Fruit fly (Drosophila melanogaster) whole organism, embryonic: ENCODE results near the gene Phb1.
A peak's percentile ranks its signal among the peaks of the same experiment; 100 is the strongest.

Experiments used
- Atf6 ChIP-seq: fragments of 200-800 bp; sonication (Bioruptor generic); IDR thresholded peaks from 2 replicates; pipeline ENCODE4 v1.3.6; 2022; ENCODE audit warnings: missing biosample characterization, missing genetic modification characterization
- Bgb ChIP-seq: fragments of 200-800 bp; sonication (Bioruptor generic); IDR thresholded peaks from 2 replicates; pipeline ENCODE4 v1.3.6; 2022; ENCODE audit warnings: missing biosample characterization, missing genetic modification characterization; ENCODE audit not compliant: partially characterized antibody
- CG10366 ChIP-seq: fragments of 200-800 bp; sonication (Bioruptor generic); IDR thresholded peaks from 2 replicates; pipeline ENCODE4 v1.3.6; 2022; ENCODE audit warnings: missing biosample characterization, missing genetic modification characterization
- CG10543 ChIP-seq: fragments of 200-800 bp; sonication (Bioruptor generic); optimal IDR thresholded peaks from 3 replicates; lab custom pipeline; 2017; ENCODE audit warnings: missing biosample characterization, mild to moderate bottlenecking, missing genetic modification characterization, moderate library complexity
- CG11247 ChIP-seq: fragments of 200-800 bp; sonication (Bioruptor generic); IDR thresholded peaks from 2 replicates; pipeline ENCODE4 v1.3.6; 2022; ENCODE audit warnings: missing biosample characterization, missing genetic modification characterization
- CG13123 ChIP-seq: fragments of 200-800 bp; sonication (Bioruptor generic); optimal IDR thresholded peaks from 2 replicates; lab custom pipeline; 2016; ENCODE audit warnings: missing biosample characterization, missing genetic modification characterization
- CG13775 ChIP-seq: fragments of 200-800 bp; sonication (Bioruptor generic); optimal IDR thresholded peaks from 3 replicates; lab custom pipeline; 2017; ENCODE audit warnings: missing biosample characterization, mild to moderate bottlenecking, missing genetic modification characterization
- CG14667 ChIP-seq: fragments of 200-800 bp; sonication (Bioruptor generic); IDR thresholded peaks from 2 replicates; pipeline ENCODE4 v1.3.6; 2022; ENCODE audit warnings: missing biosample characterization, missing genetic modification characterization
- CG1603 ChIP-seq: fragments of 200-800 bp; sonication (Bioruptor generic); optimal IDR thresholded peaks from 2 replicates; lab custom pipeline; 2019; ENCODE audit warnings: missing biosample characterization, mild to moderate bottlenecking, missing genetic modification characterization, moderate library complexity
- CG17359 ChIP-seq: fragments of 200-800 bp; sonication (Bioruptor generic); optimal IDR thresholded peaks from 3 replicates; lab custom pipeline; 2018; ENCODE audit warnings: missing biosample characterization, mild to moderate bottlenecking, missing genetic modification characterization, moderate library complexity
- CG17829 ChIP-seq: fragments of 200-800 bp; optimal IDR thresholded peaks from 2 replicates; lab custom pipeline; 2019; ENCODE audit warnings: missing biosample characterization, mild to moderate bottlenecking, missing genetic modification characterization, moderate library complexity
- CG1792 ChIP-seq: fragments of 200-800 bp; sonication (Bioruptor generic); optimal IDR thresholded peaks from 2 replicates; lab custom pipeline; 2016; ENCODE audit warnings: missing biosample characterization, missing genetic modification characterization
- CG18011 ChIP-seq: fragments of 200-800 bp; sonication (Bioruptor generic); optimal IDR thresholded peaks from 2 replicates; lab custom pipeline; 2017; ENCODE audit warnings: missing biosample characterization, missing genetic modification characterization, mild to moderate bottlenecking, moderate library complexity, missing genotype
- CG18476 ChIP-seq: fragments of 200-800 bp; sonication (Bioruptor generic); optimal IDR thresholded peaks from 2 replicates; lab custom pipeline; 2016; ENCODE audit warnings: missing biosample characterization, mild to moderate bottlenecking, missing genetic modification characterization
- CG2678 ChIP-seq: fragments of 200-800 bp; sonication (Bioruptor generic); optimal IDR thresholded peaks from 3 replicates; lab custom pipeline; 2019; ENCODE audit warnings: missing biosample characterization, mild to moderate bottlenecking, missing genetic modification characterization, moderate library complexity
- CG30403 ChIP-seq: fragments of 200-800 bp; sonication (Bioruptor generic); optimal IDR thresholded peaks from 3 replicates; lab custom pipeline; 2016; ENCODE audit warnings: missing biosample characterization, missing genetic modification characterization
- CG3407 ChIP-seq: fragments of 200-800 bp; sonication (Bioruptor generic); optimal IDR thresholded peaks from 2 replicates; lab custom pipeline; 2018; ENCODE audit warnings: missing biosample characterization, mild to moderate bottlenecking, missing genetic modification characterization
- CG4404 ChIP-seq: fragments of 200-800 bp; sonication (Bioruptor generic); IDR thresholded peaks from 2 replicates; pipeline ENCODE4 v1.3.6; 2022; ENCODE audit warnings: missing biosample characterization, missing genetic modification characterization
- CG4424 ChIP-seq: fragments of 200-800 bp; sonication (Bioruptor generic); optimal IDR thresholded peaks from 3 replicates; lab custom pipeline; 2016; ENCODE audit warnings: missing biosample characterization, missing genetic modification characterization
- CG6254 ChIP-seq: fragments of 200-800 bp; sonication (Bioruptor generic); optimal IDR thresholded peaks from 3 replicates; lab custom pipeline; 2017; ENCODE audit warnings: mild to moderate bottlenecking, missing biosample characterization, missing genetic modification reagents, missing genetic modification characterization
- CG7745 ChIP-seq: fragments of 200-800 bp; sonication (Bioruptor generic); optimal IDR thresholded peaks from 2 replicates; lab custom pipeline; 2018; ENCODE audit warnings: missing biosample characterization, mild to moderate bottlenecking, missing genetic modification characterization, moderate library complexity
- D ChIP-seq, 2 experiments: fragments of 200-800 bp in 1 of 2; fragments of >200 bp in 1 of 2; sonication (Bioruptor generic) in 1 of 2; optimal IDR thresholded peaks; 2 replicates in 1 of 2; 3 replicates in 1 of 2; lab custom pipeline; 2017; ENCODE audit warnings: mild to moderate bottlenecking in 1 of 2, missing biosample characterization in 1 of 2, missing genetic modification characterization in 1 of 2, missing genetic modification reagents in 1 of 2
- Doc2 ChIP-seq: fragments of 200-800 bp; sonication (Bioruptor generic); IDR thresholded peaks from 2 replicates; pipeline ENCODE4 v1.3.6; 2022; ENCODE audit warnings: missing biosample characterization, missing genetic modification characterization
- Ets65A ChIP-seq: fragments of 200-800 bp; sonication (Bioruptor generic); peaks from one replicate; lab custom pipeline; 2016; ENCODE audit warnings: missing biosample characterization, missing genetic modification characterization
- Fer1 ChIP-seq: fragments of 200-800 bp; sonication (Bioruptor generic); optimal IDR thresholded peaks from 2 replicates; lab custom pipeline; 2017; ENCODE audit warnings: missing biosample characterization, mild to moderate bottlenecking, missing genetic modification characterization
- Fer2 ChIP-seq: fragments of 200-800 bp; sonication (Bioruptor generic); optimal IDR thresholded peaks from 2 replicates; lab custom pipeline; 2018; ENCODE audit warnings: missing biosample characterization, mild to moderate bottlenecking, missing genetic modification characterization, moderate library complexity
- Gug ChIP-seq: fragments of 200-800 bp; sonication (Bioruptor generic); IDR thresholded peaks from 4 replicates; pipeline ENCODE4 v1.3.6; 2022; ENCODE audit warnings: missing biosample characterization, missing genetic modification characterization
- HLH3B ChIP-seq: fragments of 200-800 bp; sonication (Bioruptor generic); IDR thresholded peaks from 2 replicates; pipeline ENCODE4 v1.3.6; 2022; ENCODE audit warnings: missing biosample characterization, missing genetic modification characterization
- HLH54F ChIP-seq: fragments of 200-800 bp; sonication (Bioruptor generic); optimal IDR thresholded peaks from 3 replicates; lab custom pipeline; 2016; ENCODE audit warnings: missing biosample characterization, missing genetic modification characterization
- HmgD ChIP-seq: fragments of 200-800 bp; sonication (Bioruptor generic); optimal IDR thresholded peaks from 3 replicates; lab custom pipeline; 2016; ENCODE audit warnings: missing biosample characterization, missing genetic modification characterization
- Kr ChIP-seq: fragments of 200-800 bp; sonication (Bioruptor generic); optimal IDR thresholded peaks from 2 replicates; lab custom pipeline; 2017; ENCODE audit warnings: missing biosample characterization, mild to moderate bottlenecking, missing genetic modification characterization
- MESR4 ChIP-seq: fragments of 200-800 bp; sonication (Bioruptor generic); optimal IDR thresholded peaks from 2 replicates; lab custom pipeline; 2018; ENCODE audit warnings: missing biosample characterization, mild to moderate bottlenecking, missing genetic modification characterization, moderate library complexity
- Spps ChIP-seq: fragments of 200-800 bp; sonication (Bioruptor generic); optimal IDR thresholded peaks from 2 replicates; lab custom pipeline; 2018; ENCODE audit warnings: missing biosample characterization, mild to moderate bottlenecking, missing genetic modification characterization
- Ssrp ChIP-seq: fragments of 200-800 bp; sonication (Bioruptor generic); optimal IDR thresholded peaks from 2 replicates; lab custom pipeline; 2018; ENCODE audit warnings: missing biosample characterization, mild to moderate bottlenecking, missing genetic modification characterization, moderate library complexity
- Stat92E ChIP-seq, 3 experiments: fragments of >200 bp in 2 of 3; fragments of 200-800 bp in 1 of 3; sonication (Bioruptor generic) in 1 of 3; optimal IDR thresholded peaks; 2 replicates each; lab custom pipeline; 2017 to 2019; ENCODE audit warnings: missing biosample characterization in 3 of 3, missing genetic modification characterization in 3 of 3, mild to moderate bottlenecking in 1 of 3, moderate library complexity in 1 of 3
- abd-A ChIP-seq: fragments of 200-800 bp; sonication (Bioruptor generic); optimal IDR thresholded peaks from 3 replicates; lab custom pipeline; 2019; ENCODE audit warnings: missing biosample characterization, mild to moderate bottlenecking, missing genetic modification characterization, moderate library complexity
- ato ChIP-seq: fragments of 200-800 bp; sonication (Bioruptor generic); IDR thresholded peaks from 2 replicates; pipeline ENCODE4 v1.3.6; 2022; ENCODE audit warnings: missing biosample characterization, missing genetic modification characterization; ENCODE audit not compliant: partially characterized antibody
- bbx ChIP-seq: fragments of 200-800 bp; sonication (Bioruptor generic); IDR thresholded peaks from 2 replicates; pipeline ENCODE4 v1.3.6; 2022; ENCODE audit warnings: missing biosample characterization, missing genetic modification characterization; ENCODE audit not compliant: partially characterized antibody
- chn ChIP-seq: fragments of 200-800 bp; sonication (Bioruptor generic); optimal IDR thresholded peaks from 2 replicates; lab custom pipeline; 2016; ENCODE audit warnings: missing biosample characterization, missing genetic modification characterization
- ci ChIP-seq: fragments of 200-800 bp; sonication (Bioruptor generic); IDR thresholded peaks from 3 replicates; pipeline ENCODE4 v1.3.6; 2022; ENCODE audit warnings: missing biosample characterization, missing genetic modification characterization
- crc ChIP-seq: fragments of 200-800 bp; sonication (Bioruptor generic); optimal IDR thresholded peaks from 2 replicates; lab custom pipeline; 2016; ENCODE audit warnings: missing biosample characterization, missing genetic modification characterization
- ewg ChIP-seq: fragments of 200-800 bp; sonication (Bioruptor generic); optimal IDR thresholded peaks from 3 replicates; lab custom pipeline; 2017; ENCODE audit warnings: mild to moderate bottlenecking, missing biosample characterization, missing genetic modification reagents, missing genetic modification characterization
- gce ChIP-seq: fragments of 200-800 bp; sonication (Bioruptor generic); IDR thresholded peaks from 3 replicates; pipeline ENCODE4 v1.3.6; 2022; ENCODE audit warnings: missing biosample characterization, missing genetic modification characterization
- ham ChIP-seq: fragments of 200-800 bp; sonication (Bioruptor generic); IDR thresholded peaks from 2 replicates; pipeline ENCODE4 v1.3.6; 2022; ENCODE audit warnings: missing biosample characterization, missing genetic modification characterization
- klu ChIP-seq: fragments of 200-800 bp; sonication (Bioruptor generic); IDR thresholded peaks from 2 replicates; pipeline ENCODE4 v1.3.6; 2022; ENCODE audit warnings: missing biosample characterization, missing genetic modification characterization
- mirr ChIP-seq: fragments of 200-800 bp; sonication (Bioruptor generic); optimal IDR thresholded peaks from 3 replicates; lab custom pipeline; 2018; ENCODE audit warnings: missing biosample characterization, mild to moderate bottlenecking, missing genetic modification characterization
- nau ChIP-seq: fragments of 200-800 bp; sonication (Bioruptor generic); optimal IDR thresholded peaks from 3 replicates; lab custom pipeline; 2017; ENCODE audit warnings: missing biosample characterization, mild to moderate bottlenecking, missing genetic modification characterization, missing genetic modification reagents
- nerfin-2 ChIP-seq: fragments of 200-800 bp; sonication (Bioruptor generic); IDR thresholded peaks from 2 replicates; pipeline ENCODE4 v1.3.6; 2022; ENCODE audit warnings: missing biosample characterization, missing genetic modification characterization; ENCODE audit not compliant: partially characterized antibody
- psq ChIP-seq: fragments of 200-800 bp; sonication (Bioruptor generic); optimal IDR thresholded peaks from 2 replicates; lab custom pipeline; 2017; ENCODE audit warnings: missing biosample characterization, missing genetic modification characterization
- ttk ChIP-seq: fragments of 200-800 bp; sonication (Bioruptor generic); IDR thresholded peaks from 2 replicates; pipeline ENCODE4 v2.1.2; 2022; ENCODE audit warnings: missing biosample characterization, missing genetic modification characterization

The Phb1 gene

dm6 chr2L:19120984-19121383 lies 2.7 kb downstream of the Phb1 start (continued):
- TF ChIP-seq CG3407 (GFP tag; lab: Kevin White, UChicago) (no peak), HLH54F (GFP tag; lab: Kevin White, UChicago) (peak; percentile 37), Fer2 (tag; lab: Kevin White, UChicago) (no peak), mirr (no peak), CG2678 (tag; lab: Kevin White, UChicago) (peak; percentile 68), CG14667 (GFP tag; lab: Robert Waterston, UW) (no peak), CG11247 (GFP tag; lab: Robert Waterston, UW) (0 out of 2 replicates have a peak, but pooled peaks have one; percentile 14), D (optimal IDR thresholded peaks at IDR 0.05; lab: Kevin White, UChicago) (no peak), D (GFP tag; optimal IDR thresholded peaks at IDR 0.05; lab: Kevin White, UChicago) (peak; percentile 13), CG17829 (tag; lab: Kevin White, UChicago) (no peak), CG6254 (peak; percentile 19), CG18476 (GFP tag; lab: Kevin White, UChicago) (peak; percentile 7), psq (GFP tag; lab: Kevin White, UChicago) (no peak), ci (GFP tag; lab: Robert Waterston, UW) (peak; percentile 43; the same call in 1 of the 3 replicates), Spps (tag; lab: Kevin White, UChicago) (no peak), Ssrp (tag; lab: Kevin White, UChicago) (peak; percentile 62), CG4424 (GFP tag; lab: Kevin White, UChicago) (peak; percentile 53), Atf6 (GFP tag; lab: Robert Waterston, UW) (no peak), HLH3B (GFP tag; lab: Robert Waterston, UW) (no peak), Ets65A (peak; percentile 93), gce (GFP tag; lab: Robert Waterston, UW) (no peak), CG4404 (no peak), chn (GFP tag; lab: Kevin White, UChicago) (peak; percentile 40), ato (no peak), CG18011 (no peak), CG10543 (GFP tag; lab: Kevin White, UChicago) (no peak), bbx (GFP tag; lab: Robert Waterston, UW) (no peak), Gug (peak; percentile 32; the same call in 1 of the 4 replicates), Doc2 (GFP tag; lab: Robert Waterston, UW) (no peak), CG17359 (peak; percentile 52), CG13775 (peak; percentile 12), nau (GFP tag; lab: Kevin White, UChicago) (no peak), CG13123 (GFP tag; lab: Kevin White, UChicago) (no peak), klu (no peak), ham (no peak), CG1603 (tag; lab: Kevin White, UChicago) (no peak), CG7745 (tag; lab: Kevin White, UChicago) (no peak), CG30403 (GFP tag; lab: Kevin White, UChicago) (peak; percentile 61), CG10366 (GFP tag; lab: Robert Waterston, UW) (no peak), Fer1 (GFP tag; lab: Kevin White, UChicago) (peak; percentile 47), HmgD (GFP tag; lab: Kevin White, UChicago) (no peak), Stat92E (GFP tag; optimal IDR thresholded peaks at IDR 0.05; lab: Kevin White, UChicago) (no peak), crc (GFP tag; lab: Kevin White, UChicago) (peak; percentile 6), ttk (GFP tag; lab: Robert Waterston, UW) (no peak), ewg (GFP tag; lab: Kevin White, UChicago) (no peak), Bgb (GFP tag; lab: Robert Waterston, UW) (no peak), CG1792 (peak; percentile 7), nerfin-2 (no peak), abd-A (tag; lab: Kevin White, UChicago) (no peak), Kr (no peak), MESR4 (GFP tag; lab: Kevin White, UChicago) (no peak)
